Fruit fly (Drosophila melanogaster) whole organism, embryonic: ENCODE measurements around the gene tmod.

Experiments used
- Antp ChIP-seq: fragments of 200-800 bp; sonication (Bioruptor generic); optimal IDR thresholded peaks from 3 replicates; lab custom pipeline; 2016; ENCODE audit warnings: missing biosample characterization, missing genetic modification characterization
- CG12071 ChIP-seq: fragments of 200-800 bp; sonication (Bioruptor generic); optimal IDR thresholded peaks from 3 replicates; lab custom pipeline; 2018; ENCODE audit warnings: missing biosample characterization, mild to moderate bottlenecking, missing genetic modification characterization
- CG13624 ChIP-seq: fragments of 200-800 bp; sonication (Bioruptor generic); optimal IDR thresholded peaks from 2 replicates; lab custom pipeline; 2016; ENCODE audit warnings: missing biosample characterization, missing genetic modification characterization
- CG14710 ChIP-seq: fragments of 200-800 bp; sonication (Bioruptor generic); optimal IDR thresholded peaks from 3 replicates; lab custom pipeline; 2019; ENCODE audit warnings: missing biosample characterization, mild to moderate bottlenecking, missing genetic modification characterization, moderate library complexity
- CG2120 ChIP-seq: fragments of 200-800 bp; sonication (Bioruptor generic); optimal IDR thresholded peaks from 3 replicates; lab custom pipeline; 2016; ENCODE audit warnings: missing biosample characterization, missing genetic modification characterization
- CG31224 ChIP-seq: fragments of 200-800 bp; sonication (Bioruptor generic); IDR thresholded peaks from 2 replicates; pipeline ENCODE4 v1.3.6; 2022; ENCODE audit warnings: missing biosample characterization, missing genetic modification characterization
- CG31441 ChIP-seq: fragments of 200-800 bp; sonication (Bioruptor generic); IDR thresholded peaks from 2 replicates; pipeline ENCODE4 v1.3.6; 2022; ENCODE audit warnings: missing biosample characterization, missing genetic modification characterization
- CG4820 ChIP-seq: fragments of 200-800 bp; sonication (Bioruptor generic); optimal IDR thresholded peaks from 3 replicates; lab custom pipeline; 2016; ENCODE audit warnings: missing biosample characterization, missing genetic modification characterization
- CG6272 ChIP-seq: fragments of 200-800 bp; sonication (Bioruptor generic); IDR thresholded peaks from 2 replicates; pipeline ENCODE4 v1.3.6; 2022; ENCODE audit warnings: missing biosample characterization, missing genetic modification characterization
- CG6654 ChIP-seq: fragments of 200-800 bp; sonication (Bioruptor generic); optimal IDR thresholded peaks from 2 replicates; lab custom pipeline; 2017; ENCODE audit warnings: missing biosample characterization, mild to moderate bottlenecking, missing genetic modification characterization
- Drgx ChIP-seq: fragments of 200-800 bp; sonication (Bioruptor generic); IDR thresholded peaks from 2 replicates; pipeline ENCODE4 v1.3.6; 2022; ENCODE audit warnings: missing biosample characterization, missing genetic modification characterization
- Gsc ChIP-seq: fragments of 200-800 bp; sonication (Bioruptor generic); IDR thresholded peaks from 2 replicates; pipeline ENCODE4 v1.3.6; 2022; ENCODE audit warnings: missing biosample characterization, missing genetic modification characterization
- HHEX ChIP-seq: fragments of 200-800 bp; sonication (Bioruptor generic); optimal IDR thresholded peaks from 3 replicates; lab custom pipeline; 2017; ENCODE audit warnings: missing biosample characterization, mild to moderate bottlenecking, missing genetic modification characterization, missing genetic modification reagents
- Hmx ChIP-seq: fragments of 200-800 bp; sonication (Bioruptor generic); optimal IDR thresholded peaks from 2 replicates; lab custom pipeline; 2016; ENCODE audit warnings: missing biosample characterization, missing genetic modification characterization
- Hr3 ChIP-seq: fragments of 200-800 bp; sonication (Bioruptor generic); optimal IDR thresholded peaks from 3 replicates; lab custom pipeline; 2016; ENCODE audit warnings: missing biosample characterization, missing genetic modification characterization
- Hsf ChIP-seq: fragments of 200-800 bp; sonication (Bioruptor generic); optimal IDR thresholded peaks from 3 replicates; lab custom pipeline; 2016; ENCODE audit warnings: missing biosample characterization, missing genetic modification characterization
- Lpt ChIP-seq: fragments of >200 bp; optimal IDR thresholded peaks from 2 replicates; lab custom pipeline; 2018; ENCODE audit warnings: missing biosample characterization, missing genetic modification characterization
- MTF-1 ChIP-seq: fragments of 200-800 bp; sonication (Bioruptor generic); optimal IDR thresholded peaks from 2 replicates; lab custom pipeline; 2018; ENCODE audit warnings: missing biosample characterization, mild to moderate bottlenecking, missing genetic modification characterization, borderline replicate concordance
- Meics ChIP-seq: fragments of 200-800 bp; sonication (Bioruptor generic); optimal IDR thresholded peaks from 2 replicates; lab custom pipeline; 2017; ENCODE audit warnings: missing biosample characterization, mild to moderate bottlenecking, missing genetic modification characterization
- Myb ChIP-seq: fragments of 200-800 bp; sonication (Bioruptor generic); optimal IDR thresholded peaks from 2 replicates; lab custom pipeline; 2016; ENCODE audit warnings: missing biosample characterization, missing genetic modification characterization
- NC2β ChIP-seq: fragments of 200-800 bp; sonication (Bioruptor generic); optimal IDR thresholded peaks from 2 replicates; lab custom pipeline; 2016; ENCODE audit warnings: missing biosample characterization, missing genetic modification characterization
- Pdp1 ChIP-seq, 2 experiments: fragments of 200-800 bp; sonication (Bioruptor generic); optimal IDR thresholded peaks; 3 replicates each; lab custom pipeline; 2016; ENCODE audit warnings: missing biosample characterization in 2 of 2, missing genetic modification characterization in 2 of 2, mild to moderate bottlenecking in 1 of 2, moderate library complexity in 1 of 2
- Rfx ChIP-seq: fragments of 200-800 bp; sonication (Bioruptor generic); IDR thresholded peaks from 2 replicates; pipeline ENCODE4 v1.3.6; 2022; ENCODE audit warnings: missing biosample characterization, missing genetic modification characterization
- Xbp1 ChIP-seq: fragments of 200-800 bp; sonication (Bioruptor generic); optimal IDR thresholded peaks from 3 replicates; lab custom pipeline; 2016; ENCODE audit warnings: missing biosample characterization, mild to moderate bottlenecking, missing genetic modification characterization
- abd-A ChIP-seq: fragments of 200-800 bp; sonication (Bioruptor generic); optimal IDR thresholded peaks from 3 replicates; lab custom pipeline; 2019; ENCODE audit warnings: missing biosample characterization, mild to moderate bottlenecking, missing genetic modification characterization, moderate library complexity
- btn ChIP-seq: fragments of 200-800 bp; sonication (Bioruptor generic); optimal IDR thresholded peaks from 2 replicates; lab custom pipeline; 2016; ENCODE audit warnings: missing biosample characterization, missing genetic modification characterization
- eyg ChIP-seq: fragments of 200-800 bp; sonication (Bioruptor generic); optimal IDR thresholded peaks from 3 replicates; lab custom pipeline; 2016; ENCODE audit warnings: missing biosample characterization, missing genetic modification characterization
- fd102C ChIP-seq: fragments of 200-800 bp; sonication (Bioruptor generic); optimal IDR thresholded peaks from 2 replicates; lab custom pipeline; 2018; ENCODE audit warnings: missing biosample characterization, mild to moderate bottlenecking, missing genetic modification characterization, moderate library complexity
- fru ChIP-seq: fragments of >200 bp; optimal IDR thresholded peaks from 2 replicates; lab custom pipeline; 2017
- grau ChIP-seq: fragments of 200-800 bp; optimal IDR thresholded peaks from 3 replicates; lab custom pipeline; 2019; ENCODE audit warnings: missing biosample characterization, mild to moderate bottlenecking, missing genetic modification characterization, moderate library complexity
- gro ChIP-seq: fragments of 200-800 bp; sonication (Bioruptor generic); optimal IDR thresholded peaks from 2 replicates; lab custom pipeline; 2016; ENCODE audit warnings: missing biosample characterization, missing genetic modification characterization
- gsb-n ChIP-seq: fragments of 200-800 bp; sonication (Bioruptor generic); optimal IDR thresholded peaks from 3 replicates; lab custom pipeline; 2018; ENCODE audit warnings: missing biosample characterization, mild to moderate bottlenecking, missing genetic modification characterization
- gt ChIP-seq: fragments of 200-800 bp; sonication (Bioruptor generic); IDR thresholded peaks from 2 replicates; pipeline ENCODE4 v1.3.6; 2022; ENCODE audit warnings: missing biosample characterization, missing genetic modification characterization
- hkb ChIP-seq, 2 experiments: fragments of 200-800 bp in 1 of 2; fragments of >200 bp in 1 of 2; sonication (Bioruptor generic) in 1 of 2; IDR thresholded peaks in 1 of 2; optimal IDR thresholded peaks in 1 of 2; 2 replicates each; pipeline versions ENCODE4 v1.3.6 to Lab custom; 2017 to 2022; ENCODE audit warnings: missing biosample characterization in 1 of 2, missing genetic modification characterization in 1 of 2
- kni ChIP-seq: fragments of 200-800 bp; sonication (Bioruptor generic); optimal IDR thresholded peaks from 3 replicates; lab custom pipeline; 2017; ENCODE audit warnings: mild to moderate bottlenecking, missing biosample characterization, missing genetic modification reagents, missing genetic modification characterization
- lab ChIP-seq: fragments of 200-800 bp; sonication (Bioruptor generic); optimal IDR thresholded peaks from 3 replicates; lab custom pipeline; 2017; ENCODE audit warnings: missing biosample characterization, missing genetic modification characterization, mild to moderate bottlenecking, moderate library complexity, missing genetic modification reagents
- lilli ChIP-seq: fragments of 200-800 bp; sonication (Bioruptor generic); optimal IDR thresholded peaks from 3 replicates; lab custom pipeline; 2016; ENCODE audit warnings: missing biosample characterization, missing genetic modification characterization
- mam ChIP-seq: fragments of 200-800 bp; sonication (Bioruptor generic); optimal IDR thresholded peaks from 3 replicates; lab custom pipeline; 2016; ENCODE audit warnings: missing biosample characterization, missing genetic modification characterization
- oc ChIP-seq: fragments of 200-800 bp; sonication (Bioruptor generic); optimal IDR thresholded peaks from 2 replicates; lab custom pipeline; 2018; ENCODE audit warnings: missing biosample characterization, mild to moderate bottlenecking, missing genetic modification characterization, moderate library complexity
- org-1 ChIP-seq: fragments of 200-800 bp; sonication (Bioruptor generic); optimal IDR thresholded peaks from 2 replicates; lab custom pipeline; 2017; ENCODE audit warnings: missing biosample characterization, missing genetic modification characterization
- phol ChIP-seq: fragments of 200-800 bp; sonication (Bioruptor generic); optimal IDR thresholded peaks from 3 replicates; lab custom pipeline; 2018; ENCODE audit warnings: missing biosample characterization, mild to moderate bottlenecking, missing genetic modification characterization, moderate library complexity
- schlank ChIP-seq: fragments of 200-800 bp; sonication (Bioruptor generic); optimal IDR thresholded peaks from 2 replicates; lab custom pipeline; 2018; ENCODE audit warnings: missing biosample characterization, mild to moderate bottlenecking, missing genetic modification characterization
- sima ChIP-seq: fragments of 200-800 bp; sonication (Bioruptor generic); optimal IDR thresholded peaks from 2 replicates; lab custom pipeline; 2016; ENCODE audit warnings: missing biosample characterization, missing genetic modification characterization
- slbo ChIP-seq: fragments of 200-800 bp; sonication (Bioruptor generic); IDR thresholded peaks from 2 replicates; pipeline ENCODE4 v1.3.6; 2022; ENCODE audit warnings: missing biosample characterization, missing genetic modification characterization
- sqz ChIP-seq: fragments of 200-800 bp; sonication (Bioruptor generic); optimal IDR thresholded peaks from 3 replicates; lab custom pipeline; 2018; ENCODE audit warnings: missing biosample characterization, mild to moderate bottlenecking, missing genetic modification characterization
- tx ChIP-seq: fragments of 200-800 bp; sonication (Bioruptor generic); optimal IDR thresholded peaks from 2 replicates; lab custom pipeline; 2016; ENCODE audit warnings: missing biosample characterization, missing genetic modification characterization
- unpg ChIP-seq: fragments of 200-800 bp; sonication (Bioruptor generic); optimal IDR thresholded peaks from 3 replicates; lab custom pipeline; 2018; ENCODE audit warnings: missing biosample characterization, mild to moderate bottlenecking, missing genetic modification characterization, moderate library complexity
- zen2 ChIP-seq: fragments of 200-800 bp; sonication (Bioruptor generic); IDR thresholded peaks from 3 replicates; pipeline ENCODE4 v1.3.6; 2022; ENCODE audit warnings: missing biosample characterization, missing genetic modification characterization; ENCODE audit not compliant: partially characterized antibody

tmod gene

dm6 chr3R:30550044-30550443 lies 17.6 kb downstream of the tmod start (continued):
- TF ChIP-seq abd-A (peak; percentile 44), Hr3 (no peak), MTF-1 (GFP tag; lab: Kevin White, UChicago) (no peak), btn (GFP tag; lab: Kevin White, UChicago) (no peak), CG31224 (GFP tag; lab: Robert Waterston, UW) (0 out of 2 replicates have a peak, but pooled peaks have one; percentile 28), Hmx (GFP tag; lab: Kevin White, UChicago) (no peak), gro (GFP tag; lab: Kevin White, UChicago) (no peak), CG14710 (tag; lab: Kevin White, UChicago) (no peak), sima (GFP tag; lab: Kevin White, UChicago) (no peak), gt (GFP tag; lab: Robert Waterston, UW) (no peak), Rfx (peak; percentile 42; the same call in 1 of the 2 replicates), hkb (optimal IDR thresholded peaks at IDR 0.05; lab: Kevin White, UChicago) (no peak), hkb (GFP tag; IDR thresholded peaks at IDR 0.05; lab: Robert Waterston, UW) (0 out of 2 replicates have a peak, but pooled peaks have one; percentile 13), grau (tag; lab: Kevin White, UChicago) (peak; percentile 30), kni (GFP tag; lab: Kevin White, UChicago) (no peak), zen2 (GFP tag; lab: Robert Waterston, UW) (no peak), CG4820 (GFP tag; lab: Kevin White, UChicago) (no peak), fru (lab: Kevin White, UChicago) (no peak), CG2120 (peak; percentile 58), lab (GFP tag; lab: Kevin White, UChicago) (peak; percentile 64), NC2β (GFP tag; lab: Kevin White, UChicago) (no peak), eyg (GFP tag; lab: Kevin White, UChicago) (no peak), fd102C (no peak), unpg (GFP tag; lab: Kevin White, UChicago) (peak; percentile 12), Hsf (GFP tag; lab: Kevin White, UChicago) (no peak), CG12071 (GFP tag; lab: Kevin White, UChicago) (no peak), sqz (GFP tag; lab: Kevin White, UChicago) (no peak), schlank (tag; lab: Kevin White, UChicago) (no peak), org-1 (GFP tag; lab: Kevin White, UChicago) (peak; percentile 22), gsb-n (no peak), Pdp1 (GFP tag; optimal IDR thresholded peaks at IDR 0.05; lab: Kevin White, UChicago) (no peak), Meics (GFP tag; lab: Kevin White, UChicago) (peak; percentile 31), Drgx (GFP tag; lab: Robert Waterston, UW) (no peak), Xbp1 (GFP tag; lab: Kevin White, UChicago) (no peak), HHEX (GFP tag; lab: Kevin White, UChicago) (peak; percentile 5), Lpt (GFP tag; lab: Kevin White, UChicago) (no peak), tx (GFP tag; lab: Kevin White, UChicago) (no peak), lilli (GFP tag; lab: Kevin White, UChicago) (peak; percentile 17), mam (GFP tag; lab: Kevin White, UChicago) (peak; percentile 47), slbo (GFP tag; lab: Robert Waterston, UW) (peak; percentile 56; the same call in 1 of the 2 replicates), Myb (GFP tag; lab: Kevin White, UChicago) (peak; percentile 11), oc (tag; lab: Kevin White, UChicago) (no peak), Antp (GFP tag; lab: Kevin White, UChicago) (peak; percentile 25), CG31441 (no peak), CG13624 (GFP tag; lab: Kevin White, UChicago) (peak; percentile 10), phol (tag; lab: Kevin White, UChicago) (no peak), Gsc (no peak), CG6654 (GFP tag; lab: Kevin White, UChicago) (no peak), CG6272 (GFP tag; lab: Robert Waterston, UW) (no peak)
- TF ChIP-seq, all 482 proteins: peak for 63
